Worm (Caenorhabditis elegans): ENCODE data around the gene C01G5.9.

- TF ChIP-seq lsy-2 (tag; optimal IDR thresholded peaks at IDR 0.05) (no peak), pha-4 (tag; optimal IDR thresholded peaks at IDR 0.05) (no peak), unc-62 (GFP tag; optimal IDR thresholded peaks at IDR 0.05) (no peak), lin-13 (tag; optimal IDR thresholded peaks at IDR 0.05) (no peak), nhr-28 (tag; optimal IDR thresholded peaks at IDR 0.05) (no peak), ztf-11 (tag; optimal IDR thresholded peaks at IDR 0.05) (no peak)
Observed at ce11 chrIV:6523773-6524172, 4.1 kb downstream of the C01G5.9 start.
